Fruit fly (Drosophila melanogaster) whole organism, embryonic: ENCODE results near the gene yellow-e3.

ENCODE experiments used
- B-H1 ChIP-seq: fragments of 200-800 bp; sonication (Bioruptor generic); IDR thresholded peaks from 3 replicates; pipeline ENCODE4 v1.3.6; 2022; ENCODE audit warnings: missing biosample characterization, missing genetic modification characterization
- CG10565 ChIP-seq: fragments of 200-800 bp; sonication (Bioruptor generic); optimal IDR thresholded peaks from 3 replicates; lab custom pipeline; 2016; ENCODE audit warnings: missing biosample characterization, mild to moderate bottlenecking, missing genetic modification characterization
- CG11560 ChIP-seq: fragments of 200-800 bp; sonication (Bioruptor generic); IDR thresholded peaks from 3 replicates; pipeline ENCODE4 v1.3.6; 2022; ENCODE audit warnings: missing biosample characterization, missing genetic modification characterization
- CG12659 ChIP-seq: fragments of 200-800 bp; sonication (Bioruptor generic); optimal IDR thresholded peaks from 3 replicates; lab custom pipeline; 2017; ENCODE audit warnings: mild to moderate bottlenecking, missing biosample characterization, missing genetic modification reagents, missing genetic modification characterization
- CG12769 ChIP-seq: fragments of 200-800 bp; sonication (Bioruptor generic); optimal IDR thresholded peaks from 2 replicates; lab custom pipeline; 2019; ENCODE audit warnings: missing biosample characterization, mild to moderate bottlenecking, missing genetic modification characterization, moderate library complexity
- CG13123 ChIP-seq: fragments of 200-800 bp; sonication (Bioruptor generic); optimal IDR thresholded peaks from 2 replicates; lab custom pipeline; 2016; ENCODE audit warnings: missing biosample characterization, missing genetic modification characterization
- CG14710 ChIP-seq: fragments of 200-800 bp; sonication (Bioruptor generic); optimal IDR thresholded peaks from 3 replicates; lab custom pipeline; 2019; ENCODE audit warnings: missing biosample characterization, mild to moderate bottlenecking, missing genetic modification characterization, moderate library complexity
- CG16815 ChIP-seq: fragments of 200-800 bp; sonication (Bioruptor generic); optimal IDR thresholded peaks from 3 replicates; lab custom pipeline; 2017; ENCODE audit warnings: missing biosample characterization, mild to moderate bottlenecking, missing genetic modification characterization
- CG16863 ChIP-seq: fragments of 200-800 bp; sonication (Bioruptor generic); optimal IDR thresholded peaks from 3 replicates; lab custom pipeline; 2016; ENCODE audit warnings: missing biosample characterization, missing genetic modification characterization
- CG31365 ChIP-seq: fragments of 200-800 bp; sonication (Bioruptor generic); optimal IDR thresholded peaks from 2 replicates; lab custom pipeline; 2018; ENCODE audit warnings: missing biosample characterization, mild to moderate bottlenecking, missing genetic modification characterization
- CG3281 ChIP-seq: fragments of 200-800 bp; sonication (Bioruptor generic); optimal IDR thresholded peaks from 3 replicates; lab custom pipeline; 2017; ENCODE audit warnings: missing biosample characterization, mild to moderate bottlenecking, missing genetic modification characterization
- CG34376 ChIP-seq: fragments of 200-800 bp; sonication (Bioruptor generic); optimal IDR thresholded peaks from 2 replicates; lab custom pipeline; 2018; ENCODE audit warnings: missing biosample characterization, mild to moderate bottlenecking, missing genetic modification characterization
- CG6654 ChIP-seq: fragments of 200-800 bp; sonication (Bioruptor generic); optimal IDR thresholded peaks from 2 replicates; lab custom pipeline; 2017; ENCODE audit warnings: missing biosample characterization, mild to moderate bottlenecking, missing genetic modification characterization
- CG8478 ChIP-seq: fragments of >200 bp; optimal IDR thresholded peaks from 2 replicates; lab custom pipeline; 2018
- CG9727 ChIP-seq: fragments of 200-800 bp; sonication (Bioruptor generic); optimal IDR thresholded peaks from 3 replicates; lab custom pipeline; 2017; ENCODE audit warnings: missing biosample characterization, mild to moderate bottlenecking, missing genetic modification characterization
- Chrac-16 ChIP-seq: fragments of 200-800 bp; sonication (Bioruptor generic); optimal IDR thresholded peaks from 3 replicates; lab custom pipeline; 2016; ENCODE audit warnings: missing biosample characterization, missing genetic modification characterization
- D19B ChIP-seq: fragments of 200-800 bp; sonication (Bioruptor generic); optimal IDR thresholded peaks from 2 replicates; lab custom pipeline; 2017; ENCODE audit warnings: missing biosample characterization, mild to moderate bottlenecking, missing genetic modification characterization
- Deaf1 ChIP-seq: fragments of 200-800 bp; optimal IDR thresholded peaks from 3 replicates; lab custom pipeline; 2019; ENCODE audit warnings: missing biosample characterization, mild to moderate bottlenecking, missing genetic modification characterization, moderate library complexity
- E2f1 ChIP-seq: fragments of 200-800 bp; sonication (Bioruptor generic); IDR thresholded peaks from 2 replicates; pipeline ENCODE4 v1.3.6; 2022; ENCODE audit warnings: missing biosample characterization, missing genetic modification characterization
- Ets97D ChIP-seq: fragments of 200-800 bp; sonication (Bioruptor generic); optimal IDR thresholded peaks from 3 replicates; lab custom pipeline; 2016; ENCODE audit warnings: missing biosample characterization, missing genetic modification characterization
- Gug ChIP-seq: fragments of 200-800 bp; sonication (Bioruptor generic); IDR thresholded peaks from 4 replicates; pipeline ENCODE4 v1.3.6; 2022; ENCODE audit warnings: missing biosample characterization, missing genetic modification characterization
- HHEX ChIP-seq: fragments of 200-800 bp; sonication (Bioruptor generic); optimal IDR thresholded peaks from 3 replicates; lab custom pipeline; 2017; ENCODE audit warnings: missing biosample characterization, mild to moderate bottlenecking, missing genetic modification characterization, missing genetic modification reagents
- Hr3 ChIP-seq: fragments of 200-800 bp; sonication (Bioruptor generic); optimal IDR thresholded peaks from 3 replicates; lab custom pipeline; 2016; ENCODE audit warnings: missing biosample characterization, missing genetic modification characterization
- Meics ChIP-seq: fragments of 200-800 bp; sonication (Bioruptor generic); optimal IDR thresholded peaks from 2 replicates; lab custom pipeline; 2017; ENCODE audit warnings: missing biosample characterization, mild to moderate bottlenecking, missing genetic modification characterization
- NFAT ChIP-seq: fragments of 200-800 bp; sonication (Bioruptor generic); IDR thresholded peaks from 2 replicates; pipeline ENCODE4 v1.3.6; 2022; ENCODE audit warnings: missing biosample characterization, missing genetic modification characterization
- Nf-YA ChIP-seq: fragments of 200-800 bp; sonication (Bioruptor generic); IDR thresholded peaks from 2 replicates; pipeline ENCODE4 v1.3.6; 2022; ENCODE audit warnings: missing biosample characterization, missing genetic modification characterization
- NfI ChIP-seq: fragments of 200-800 bp; sonication (Bioruptor generic); optimal IDR thresholded peaks from 3 replicates; lab custom pipeline; 2018; ENCODE audit warnings: missing biosample characterization, mild to moderate bottlenecking, missing genetic modification characterization, moderate library complexity
- Sox102F ChIP-seq: fragments of 200-800 bp; sonication (Bioruptor generic); optimal IDR thresholded peaks from 2 replicates; lab custom pipeline; 2018; ENCODE audit warnings: missing biosample characterization, mild to moderate bottlenecking, missing genetic modification characterization, moderate library complexity
- Xbp1 ChIP-seq: fragments of 200-800 bp; sonication (Bioruptor generic); optimal IDR thresholded peaks from 3 replicates; lab custom pipeline; 2016; ENCODE audit warnings: missing biosample characterization, mild to moderate bottlenecking, missing genetic modification characterization
- Xrp1 ChIP-seq: fragments of 200-800 bp; sonication (Bioruptor generic); IDR thresholded peaks from 2 replicates; pipeline ENCODE4 v1.3.6; 2022; ENCODE audit warnings: missing biosample characterization, missing genetic modification characterization
- ase ChIP-seq: fragments of 200-800 bp; sonication (Bioruptor generic); IDR thresholded peaks from 3 replicates; pipeline ENCODE4 v1.3.6; 2022; ENCODE audit warnings: missing biosample characterization, missing genetic modification characterization
- ash1 ChIP-seq: fragments of 200-800 bp; sonication (Bioruptor generic); optimal IDR thresholded peaks from 2 replicates; lab custom pipeline; 2018; ENCODE audit warnings: missing biosample characterization, mild to moderate bottlenecking, missing genetic modification characterization
- az2 ChIP-seq: fragments of 200-800 bp; sonication (Bioruptor generic); optimal IDR thresholded peaks from 3 replicates; lab custom pipeline; 2016; ENCODE audit warnings: missing biosample characterization, missing genetic modification characterization
- ci ChIP-seq: fragments of 200-800 bp; sonication (Bioruptor generic); IDR thresholded peaks from 3 replicates; pipeline ENCODE4 v1.3.6; 2022; ENCODE audit warnings: missing biosample characterization, missing genetic modification characterization
- crp ChIP-seq, 2 experiments: fragments of 200-800 bp; sonication (Bioruptor generic); optimal IDR thresholded peaks; 2 replicates in 1 of 2; 3 replicates in 1 of 2; lab custom pipeline; 2017; ENCODE audit warnings: missing biosample characterization in 2 of 2, missing genetic modification characterization in 2 of 2, mild to moderate bottlenecking in 1 of 2, moderate library complexity in 1 of 2
- dmrt11E ChIP-seq: fragments of 200-800 bp; sonication (Bioruptor generic); optimal IDR thresholded peaks from 3 replicates; lab custom pipeline; 2018; ENCODE audit warnings: missing biosample characterization, mild to moderate bottlenecking, missing genetic modification characterization, moderate library complexity
- eyg ChIP-seq: fragments of 200-800 bp; sonication (Bioruptor generic); optimal IDR thresholded peaks from 3 replicates; lab custom pipeline; 2016; ENCODE audit warnings: missing biosample characterization, missing genetic modification characterization
- gce ChIP-seq: fragments of 200-800 bp; sonication (Bioruptor generic); IDR thresholded peaks from 3 replicates; pipeline ENCODE4 v1.3.6; 2022; ENCODE audit warnings: missing biosample characterization, missing genetic modification characterization
- grn ChIP-seq: fragments of 200-800 bp; sonication (Bioruptor generic); optimal IDR thresholded peaks from 3 replicates; lab custom pipeline; 2017; ENCODE audit warnings: missing biosample characterization, missing genetic modification characterization
- hkb ChIP-seq, 2 experiments: fragments of 200-800 bp in 1 of 2; fragments of >200 bp in 1 of 2; sonication (Bioruptor generic) in 1 of 2; IDR thresholded peaks in 1 of 2; optimal IDR thresholded peaks in 1 of 2; 2 replicates each; pipeline versions ENCODE4 v1.3.6 to Lab custom; 2017 to 2022; ENCODE audit warnings: missing biosample characterization in 1 of 2, missing genetic modification characterization in 1 of 2
- lbe ChIP-seq: fragments of 200-800 bp; sonication (Bioruptor generic); optimal IDR thresholded peaks from 2 replicates; lab custom pipeline; 2016; ENCODE audit warnings: missing biosample characterization, mild to moderate bottlenecking, missing genetic modification characterization
- lilli ChIP-seq: fragments of 200-800 bp; sonication (Bioruptor generic); optimal IDR thresholded peaks from 3 replicates; lab custom pipeline; 2016; ENCODE audit warnings: missing biosample characterization, missing genetic modification characterization
- lmd ChIP-seq: fragments of 200-800 bp; sonication (Bioruptor generic); IDR thresholded peaks from 2 replicates; pipeline ENCODE4 v1.3.6; 2022; ENCODE audit warnings: missing biosample characterization, missing genetic modification characterization
- nmo ChIP-seq: fragments of 200-800 bp; sonication (Bioruptor generic); optimal IDR thresholded peaks from 2 replicates; lab custom pipeline; 2018; ENCODE audit warnings: missing biosample characterization, mild to moderate bottlenecking, missing genetic modification characterization, moderate library complexity
- rib ChIP-seq: fragments of 200-800 bp; sonication (Bioruptor generic); IDR thresholded peaks from 2 replicates; pipeline ENCODE4 v1.3.6; 2022; ENCODE audit warnings: missing biosample characterization, missing genetic modification characterization
- stc ChIP-seq: fragments of 200-800 bp; sonication (Bioruptor generic); IDR thresholded peaks from 2 replicates; pipeline ENCODE4 v1.3.6; 2022; ENCODE audit warnings: missing biosample characterization, missing genetic modification characterization
- stwl ChIP-seq: fragments of 200-800 bp; sonication (Bioruptor generic); optimal IDR thresholded peaks from 3 replicates; lab custom pipeline; 2018; ENCODE audit warnings: missing biosample characterization, mild to moderate bottlenecking, missing genetic modification characterization, moderate library complexity
- vnd ChIP-seq: fragments of 200-800 bp; sonication (Bioruptor generic); IDR thresholded peaks from 3 replicates; pipeline ENCODE4 v1.3.6; 2022; ENCODE audit warnings: missing biosample characterization, missing genetic modification characterization; ENCODE audit not compliant: partially characterized antibody

yellow-e3 gene

dm6 chr3R:13366561-13367518, 37.8 kb downstream of the yellow-e3 start, which contains the start of gene Elp6 (continued):
- peak; percentile 5 for TF ChIP-seq CG34376 (GFP tag; lab: Kevin White, UChicago)
- no peak for TF ChIP-seq CG8478
- peak; percentile 85 for TF ChIP-seq stwl
- TF ChIP-seq HHEX, result peak; percentile 71
- TF ChIP-seq CG6654 (GFP tag; lab: Kevin White, UChicago), result peak; percentile 34
- TF ChIP-seq CG31365 (tag; lab: Kevin White, UChicago), result no peak
- TF ChIP-seq CG14710 (tag; lab: Kevin White, UChicago), result peak; percentile 27
- no peak for TF ChIP-seq hkb (optimal IDR thresholded peaks at IDR 0.05; lab: Kevin White, UChicago)
- TF ChIP-seq hkb (GFP tag; IDR thresholded peaks at IDR 0.05; lab: Robert Waterston, UW), result peak; percentile 60; the same call in 1 of the 2 replicates
- peak; percentile 52 for TF ChIP-seq eyg (GFP tag; lab: Kevin White, UChicago)
- peak; percentile 53 for TF ChIP-seq az2
- peak; percentile 56 for TF ChIP-seq CG16815 (GFP tag; lab: Kevin White, UChicago)
- peak; percentile 69 for TF ChIP-seq Sox102F
- peak; percentile 50 to 89 for TF ChIP-seq crp (GFP tag; optimal IDR thresholded peaks at IDR 0.05; lab: Kevin White, UChicago)
- TF ChIP-seq ash1 (GFP tag; lab: Kevin White, UChicago), result no peak
- TF ChIP-seq CG12769 (tag; lab: Kevin White, UChicago), result peak; percentile 34
- TF ChIP-seq Meics, result peak; percentile 87
- peak; percentile 83 for TF ChIP-seq CG9727 (GFP tag; lab: Kevin White, UChicago)
- peak; percentile 67 for TF ChIP-seq E2f1 (GFP tag; lab: Robert Waterston, UW)
- peak; percentile 62 for TF ChIP-seq nmo (GFP tag; lab: Kevin White, UChicago)
- TF ChIP-seq rib (GFP tag; lab: Robert Waterston, UW), result no peak
- TF ChIP-seq ci, result peak; percentile 6; the same call in 1 of the 3 replicates
- TF ChIP-seq ase (GFP tag; lab: Robert Waterston, UW), result peak; percentile 64
- TF ChIP-seq lmd, result peak; percentile 62
- TF ChIP-seq Nf-YA (GFP tag; lab: Robert Waterston, UW), result 0 out of 2 replicates have a peak, but pooled peaks have one; percentile 18
- TF ChIP-seq NFAT (GFP tag; lab: Robert Waterston, UW), result peak; percentile 78
- peak; percentile 51 for TF ChIP-seq stc (GFP tag; lab: Robert Waterston, UW)
- no peak for TF ChIP-seq dmrt11E (tag; lab: Kevin White, UChicago)
- peak; percentile 26 for TF ChIP-seq lbe (GFP tag; lab: Kevin White, UChicago)
- TF ChIP-seq CG13123, result peak; percentile 33
- no peak for TF ChIP-seq grn
- peak; percentile 83 for TF ChIP-seq CG3281 (GFP tag; lab: Kevin White, UChicago)
- peak; percentile 57 for TF ChIP-seq Chrac-16 (GFP tag; lab: Kevin White, UChicago)
- TF ChIP-seq Gug, result peak; percentile 53; the same call in 2 of the 4 replicates
- peak; percentile 51; the same call in 1 of the 2 replicates for TF ChIP-seq Xrp1 (GFP tag; lab: Robert Waterston, UW)
- peak; percentile 39; the same call in 1 of the 3 replicates for TF ChIP-seq gce
- TF ChIP-seq Ets97D (GFP tag; lab: Kevin White, UChicago), result peak; percentile 21
- peak; percentile 37 for TF ChIP-seq Deaf1 (tag; lab: Kevin White, UChicago)
- TF ChIP-seq lilli (GFP tag; lab: Kevin White, UChicago), result peak; percentile 69
- TF ChIP-seq CG11560 (tag; lab: Robert Waterston, UW), result peak; percentile 32; the same call in 1 of the 3 replicates
- peak; percentile 44 for TF ChIP-seq CG16863
- peak; percentile 76 for TF ChIP-seq Hr3 (GFP tag; lab: Kevin White, UChicago)
- TF ChIP-seq Xbp1 (GFP tag; lab: Kevin White, UChicago), result peak; percentile 67
- no peak for TF ChIP-seq vnd (GFP tag; lab: Robert Waterston, UW)
- TF ChIP-seq NfI (GFP tag; lab: Kevin White, UChicago), result peak; percentile 48
- peak; percentile 62 for TF ChIP-seq D19B (GFP tag; lab: Kevin White, UChicago)
- peak; percentile 58 for TF ChIP-seq CG12659 (GFP tag; lab: Kevin White, UChicago)
- TF ChIP-seq CG10565 (GFP tag; lab: Kevin White, UChicago), result no peak
- peak; percentile 46; the same call in 2 of the 3 replicates for TF ChIP-seq B-H1 (GFP tag; lab: Robert Waterston, UW)
